Fruit fly (Drosophila melanogaster) whole organism, prepupa: ENCODE data around the gene CG9922.

ENCODE experiments used
- Blimp-1 ChIP-seq: fragments of 200-800 bp; sonication (Bioruptor generic); optimal IDR thresholded peaks from 3 replicates; lab custom pipeline; 2017; ENCODE audit warnings: missing biosample characterization, missing genetic modification characterization, mild to moderate bottlenecking, moderate library complexity, missing genetic modification reagents
- CG10631 ChIP-seq: fragments of 200-800 bp; sonication (Bioruptor generic); optimal IDR thresholded peaks from 2 replicates; lab custom pipeline; 2016; ENCODE audit warnings: missing biosample characterization, missing genetic modification characterization
- CG10669 ChIP-seq: fragments of 200-800 bp; sonication (Bioruptor generic); optimal IDR thresholded peaks from 3 replicates; lab custom pipeline; 2018; ENCODE audit warnings: missing biosample characterization, mild to moderate bottlenecking, missing genetic modification characterization, moderate library complexity
- CG11762 ChIP-seq: fragments of 200-800 bp; sonication (Bioruptor generic); optimal IDR thresholded peaks from 3 replicates; lab custom pipeline; 2016; ENCODE audit warnings: missing biosample characterization, missing genetic modification characterization; ENCODE audit not compliant: insufficient read depth
- CG11902 ChIP-seq: fragments of 200-800 bp; sonication (Bioruptor generic); optimal IDR thresholded peaks from 3 replicates; lab custom pipeline; 2016; ENCODE audit warnings: missing biosample characterization, missing genetic modification characterization
- CG16779 ChIP-seq: fragments of 200-800 bp; sonication (Bioruptor generic); optimal IDR thresholded peaks from 3 replicates; lab custom pipeline; 2017; ENCODE audit warnings: missing biosample characterization, mild to moderate bottlenecking, missing genetic modification characterization
- CG3032 ChIP-seq: fragments of 200-800 bp; optimal IDR thresholded peaks from 2 replicates; lab custom pipeline; 2019; ENCODE audit warnings: missing biosample characterization, mild to moderate bottlenecking, missing genetic modification characterization, moderate library complexity
- CG31627 ChIP-seq: fragments of 200-800 bp; sonication (Bioruptor generic); optimal IDR thresholded peaks from 3 replicates; lab custom pipeline; 2016; ENCODE audit warnings: missing biosample characterization, missing genetic modification characterization
- CG32006 ChIP-seq: fragments of 200-800 bp; sonication (Bioruptor generic); optimal IDR thresholded peaks from 3 replicates; lab custom pipeline; 2017; ENCODE audit warnings: missing biosample characterization, mild to moderate bottlenecking, missing genetic modification characterization
- CG3919 ChIP-seq: fragments of 200-800 bp; sonication (Bioruptor generic); optimal IDR thresholded peaks from 3 replicates; lab custom pipeline; 2016; ENCODE audit warnings: missing biosample characterization, missing genetic modification characterization
- CG6163 ChIP-seq: fragments of 200-800 bp; sonication (Bioruptor generic); IDR thresholded peaks from 3 replicates; pipeline ENCODE4 v1.3.6; 2022; ENCODE audit warnings: missing biosample characterization, missing genetic modification characterization
- CG6792 ChIP-seq: fragments of 200-800 bp; sonication (Bioruptor generic); optimal IDR thresholded peaks from 3 replicates; lab custom pipeline; 2016; ENCODE audit warnings: missing biosample characterization, missing genetic modification characterization
- CG6808 ChIP-seq: fragments of 200-800 bp; sonication (Bioruptor generic); optimal IDR thresholded peaks from 3 replicates; lab custom pipeline; 2017; ENCODE audit warnings: missing biosample characterization, missing genetic modification characterization, mild to moderate bottlenecking, moderate library complexity, missing genetic modification reagents
- CG6854 ChIP-seq: fragments of 200-800 bp; sonication (Bioruptor generic); optimal IDR thresholded peaks from 2 replicates; lab custom pipeline; 2017; ENCODE audit warnings: missing biosample characterization, mild to moderate bottlenecking, missing genetic modification characterization
- CG7368 ChIP-seq: fragments of 200-800 bp; sonication (Bioruptor generic); optimal IDR thresholded peaks from 3 replicates; lab custom pipeline; 2016; ENCODE audit warnings: missing biosample characterization, missing genetic modification characterization
- CG8119 ChIP-seq: fragments of 200-800 bp; sonication (Bioruptor generic); IDR thresholded peaks from 3 replicates; pipeline ENCODE4 v1.3.6; 2022; ENCODE audit warnings: missing biosample characterization, missing genetic modification characterization
- CG8319 ChIP-seq: fragments of 200-800 bp; sonication (Bioruptor generic); optimal IDR thresholded peaks from 3 replicates; lab custom pipeline; 2016; ENCODE audit warnings: missing biosample characterization, missing genetic modification characterization
- CG8632 ChIP-seq: fragments of 200-800 bp; sonication (Bioruptor generic); optimal IDR thresholded peaks from 3 replicates; lab custom pipeline; 2016; ENCODE audit warnings: missing biosample characterization, missing genetic modification characterization
- CG9139 ChIP-seq: fragments of 200-800 bp; sonication (Bioruptor generic); optimal IDR thresholded peaks from 3 replicates; lab custom pipeline; 2017; ENCODE audit warnings: missing biosample characterization, mild to moderate bottlenecking, missing genetic modification characterization
- Eip75B ChIP-seq: fragments of 200-800 bp; sonication (Bioruptor generic); optimal IDR thresholded peaks from 3 replicates; lab custom pipeline; 2016; ENCODE audit warnings: missing biosample characterization, missing genetic modification characterization
- Eip93F ChIP-seq: fragments of 200-800 bp; sonication (Bioruptor generic); optimal IDR thresholded peaks from 2 replicates; lab custom pipeline; 2016; ENCODE audit warnings: missing biosample characterization, mild to moderate bottlenecking, missing genetic modification characterization
- Ets21C ChIP-seq: fragments of 200-800 bp; sonication (Bioruptor generic); optimal IDR thresholded peaks from 3 replicates; lab custom pipeline; 2016; ENCODE audit warnings: missing biosample characterization, missing genetic modification characterization
- Ets96B ChIP-seq: fragments of 200-800 bp; optimal IDR thresholded peaks from 2 replicates; lab custom pipeline; 2019; ENCODE audit warnings: missing biosample characterization, mild to moderate bottlenecking, missing genetic modification characterization, moderate library complexity
- Gug ChIP-seq: fragments of 200-800 bp; sonication (Bioruptor generic); IDR thresholded peaks from 2 replicates; pipeline ENCODE4 v1.3.6; 2022; ENCODE audit warnings: missing biosample characterization, missing genetic modification characterization
- Hr38 ChIP-seq: sonication (Bioruptor generic); optimal IDR thresholded peaks from 2 replicates; lab custom pipeline; 2016; ENCODE audit warnings: missing biosample characterization, missing genetic modification characterization
- Hr39 ChIP-seq: fragments of 200-800 bp; sonication (Bioruptor generic); optimal IDR thresholded peaks from 2 replicates; lab custom pipeline; 2016; ENCODE audit warnings: missing biosample characterization, missing genetic modification characterization
- Hr4 ChIP-seq: fragments of 200-800 bp; sonication (Bioruptor generic); optimal IDR thresholded peaks from 3 replicates; lab custom pipeline; 2016; ENCODE audit warnings: missing biosample characterization, missing genetic modification characterization
- Met ChIP-seq: fragments of 200-800 bp; sonication (Bioruptor generic); optimal IDR thresholded peaks from 3 replicates; lab custom pipeline; 2016; ENCODE audit warnings: missing biosample characterization, missing genetic modification characterization
- OdsH ChIP-seq: fragments of 200-800 bp; sonication (Bioruptor generic); optimal IDR thresholded peaks from 3 replicates; lab custom pipeline; 2016; ENCODE audit warnings: missing biosample characterization, missing genetic modification characterization
- Smox ChIP-seq: fragments of 200-800 bp; sonication (Bioruptor generic); optimal IDR thresholded peaks from 3 replicates; lab custom pipeline; 2016; ENCODE audit warnings: missing biosample characterization, missing genetic modification characterization
- Sox102F ChIP-seq: fragments of 200-800 bp; sonication (Bioruptor generic); optimal IDR thresholded peaks from 2 replicates; lab custom pipeline; 2016; ENCODE audit warnings: missing biosample characterization, mild to moderate bottlenecking, missing genetic modification characterization
- Sox14 ChIP-seq: fragments of 200-800 bp; sonication (Bioruptor generic); optimal IDR thresholded peaks from 3 replicates; lab custom pipeline; 2016; ENCODE audit warnings: missing biosample characterization, missing genetic modification characterization
- Sox15 ChIP-seq: fragments of 200-800 bp; sonication (Bioruptor generic); optimal IDR thresholded peaks from 3 replicates; lab custom pipeline; 2016; ENCODE audit warnings: missing biosample characterization, missing genetic modification characterization
- achi ChIP-seq: fragments of 200-800 bp; sonication (Bioruptor generic); optimal IDR thresholded peaks from 3 replicates; lab custom pipeline; 2016; ENCODE audit warnings: missing biosample characterization, missing genetic modification characterization
- acj6 ChIP-seq: fragments of 200-800 bp; sonication (Bioruptor generic); optimal IDR thresholded peaks from 3 replicates; lab custom pipeline; 2016; ENCODE audit warnings: missing biosample characterization, missing genetic modification characterization
- cyc ChIP-seq: fragments of 200-800 bp; sonication (Bioruptor generic); optimal IDR thresholded peaks from 3 replicates; lab custom pipeline; 2016; ENCODE audit warnings: missing biosample characterization, missing genetic modification characterization
- dsx ChIP-seq: fragments of 200-800 bp; optimal IDR thresholded peaks from 3 replicates; lab custom pipeline; 2019; ENCODE audit warnings: missing biosample characterization, mild to moderate bottlenecking, missing genetic modification characterization, moderate library complexity; ENCODE audit not compliant: poor library complexity, severe bottlenecking
- eg ChIP-seq: fragments of 200-800 bp; sonication (Bioruptor generic); IDR thresholded peaks from 3 replicates; pipeline ENCODE4 v1.3.6; 2022; ENCODE audit warnings: missing biosample characterization, missing genetic modification characterization
- esn ChIP-seq: fragments of 200-800 bp; sonication (Bioruptor generic); optimal IDR thresholded peaks from 2 replicates; lab custom pipeline; 2016; ENCODE audit warnings: missing biosample characterization, mild to moderate bottlenecking, missing genetic modification characterization, moderate library complexity
- fd59A ChIP-seq: fragments of 200-800 bp; sonication (Bioruptor generic); optimal IDR thresholded peaks from 2 replicates; lab custom pipeline; 2017; ENCODE audit warnings: missing biosample characterization, mild to moderate bottlenecking, missing genetic modification characterization, missing genetic modification reagents
- fd85E ChIP-seq: fragments of 200-800 bp; sonication (Bioruptor generic); optimal IDR thresholded peaks from 3 replicates; lab custom pipeline; 2016; ENCODE audit warnings: missing biosample characterization, missing genetic modification characterization
- fkh ChIP-seq: fragments of 200-800 bp; sonication (Bioruptor generic); optimal IDR thresholded peaks from 3 replicates; lab custom pipeline; 2017; ENCODE audit warnings: missing biosample characterization, mild to moderate bottlenecking, missing genetic modification characterization, moderate library complexity
- lz ChIP-seq: fragments of 200-800 bp; sonication (Bioruptor generic); optimal IDR thresholded peaks from 3 replicates; lab custom pipeline; 2016; ENCODE audit warnings: missing biosample characterization, missing genetic modification characterization
- net ChIP-seq: fragments of 200-800 bp; sonication (Bioruptor generic); optimal IDR thresholded peaks from 3 replicates; lab custom pipeline; 2016; ENCODE audit warnings: missing biosample characterization, missing genetic modification characterization
- pdm3 ChIP-seq: fragments of 200-800 bp; sonication (Bioruptor generic); optimal IDR thresholded peaks from 3 replicates; lab custom pipeline; 2016; ENCODE audit warnings: missing biosample characterization, missing genetic modification characterization
- salr ChIP-seq, 2 experiments: fragments of 200-800 bp; sonication (Bioruptor generic); optimal IDR thresholded peaks; 3 replicates each; lab custom pipeline; 2016 to 2018; ENCODE audit warnings: missing biosample characterization in 2 of 2, missing genetic modification characterization in 2 of 2, mild to moderate bottlenecking in 1 of 2
- spab ChIP-seq: fragments of 200-800 bp; sonication (Bioruptor generic); optimal IDR thresholded peaks from 2 replicates; lab custom pipeline; 2017; ENCODE audit warnings: missing biosample characterization, mild to moderate bottlenecking, missing genetic modification characterization, missing genetic modification reagents
- ss ChIP-seq, 2 experiments: fragments of 200-800 bp; sonication (Bioruptor generic); optimal IDR thresholded peaks; 2 replicates in 1 of 2; 3 replicates in 1 of 2; lab custom pipeline; 2017 to 2018; ENCODE audit warnings: mild to moderate bottlenecking in 2 of 2, missing biosample characterization in 2 of 2, missing genetic modification characterization in 2 of 2, moderate library complexity in 1 of 2
- svp ChIP-seq: fragments of 200-800 bp; sonication (Bioruptor generic); peaks from one replicate; lab custom pipeline; 2016; ENCODE audit warnings: missing biosample characterization, missing genetic modification characterization
- topi ChIP-seq: fragments of 200-800 bp; sonication (Bioruptor generic); optimal IDR thresholded peaks from 3 replicates; lab custom pipeline; 2016; ENCODE audit warnings: missing biosample characterization, missing genetic modification characterization

The CG9922 gene

dm6 chr3R:14053037-14053808 is 17.0 kb upstream of the CG9922 start:
- TF ChIP-seq dsx (GFP tag; lab: Kevin White, UChicago) (peak; percentile 93), CG11762 (GFP tag; lab: Kevin White, UChicago) (peak; percentile 87), ss (GFP tag; optimal IDR thresholded peaks at IDR 0.05; lab: Kevin White, UChicago) (peak; percentile 88 to 90), Ets21C (GFP tag; lab: Kevin White, UChicago) (peak; percentile 70), eg (peak; percentile 97), CG10631 (GFP tag; lab: Kevin White, UChicago) (peak; percentile 94), Met (GFP tag; lab: Kevin White, UChicago) (peak; percentile 85), CG6163 (GFP tag; lab: Robert Waterston, UW) (peak; percentile 98), Eip75B (GFP tag; lab: Kevin White, UChicago) (peak; percentile 78), Smox (peak; percentile 81), spab (peak; percentile 91), fd85E (GFP tag; lab: Kevin White, UChicago) (peak; percentile 72), Blimp-1 (GFP tag; lab: Kevin White, UChicago) (peak; percentile 78), CG32006 (peak; percentile 97), CG11902 (peak; percentile 91), CG6792 (peak; percentile 92), CG10669 (peak; percentile 92), achi (GFP tag; lab: Kevin White, UChicago) (peak; percentile 94), Sox102F (GFP tag; lab: Kevin White, UChicago) (peak; percentile 84), Hr38 (GFP tag; lab: Kevin White, UChicago) (no peak), Hr39 (GFP tag; lab: Kevin White, UChicago) (peak; percentile 74), CG3032 (tag; lab: Kevin White, UChicago) (peak; percentile 94), Sox15 (GFP tag; lab: Kevin White, UChicago) (peak; percentile 85), CG3919 (GFP tag; lab: Kevin White, UChicago) (peak; percentile 94), cyc (GFP tag; lab: Kevin White, UChicago) (peak; percentile 81), OdsH (GFP tag; lab: Kevin White, UChicago) (peak; percentile 95), CG31627 (GFP tag; lab: Kevin White, UChicago) (peak; percentile 80), fd59A (GFP tag; lab: Kevin White, UChicago) (peak; percentile 91), Gug (GFP tag; lab: Robert Waterston, UW) (peak; percentile 95), lz (GFP tag; lab: Kevin White, UChicago) (peak; percentile 82), net (GFP tag; lab: Kevin White, UChicago) (peak; percentile 90), CG6854 (peak; percentile 86), CG16779 (tag; lab: Kevin White, UChicago) (peak; percentile 89), Eip93F (peak; percentile 87), CG8119 (GFP tag; lab: Robert Waterston, UW) (peak; percentile 96), topi (GFP tag; lab: Kevin White, UChicago) (peak; percentile 86), Hr4 (GFP tag; lab: Kevin White, UChicago) (peak; percentile 88), svp (GFP tag; lab: Kevin White, UChicago) (peak; percentile 92), Ets96B (tag; lab: Kevin White, UChicago) (peak; percentile 95), CG7368 (GFP tag; lab: Kevin White, UChicago) (peak; percentile 86), CG8319 (GFP tag; lab: Kevin White, UChicago) (peak; percentile 90), salr (GFP tag; optimal IDR thresholded peaks at IDR 0.05; lab: Kevin White, UChicago) (peak; percentile 82 to 87), CG6808 (GFP tag; lab: Kevin White, UChicago) (peak; percentile 91), fkh (GFP tag; lab: Kevin White, UChicago) (peak; percentile 71), CG9139 (GFP tag; lab: Kevin White, UChicago) (peak; percentile 88), CG8632 (GFP tag; lab: Kevin White, UChicago) (peak; percentile 94), acj6 (GFP tag; lab: Kevin White, UChicago) (peak; percentile 95), Sox14 (GFP tag; lab: Kevin White, UChicago) (peak; percentile 80), esn (GFP tag; lab: Kevin White, UChicago) (peak; percentile 89), pdm3 (peak; percentile 86)
